Worm (Caenorhabditis elegans) whole organism, late embryonic: ENCODE results near the gene scl-11.

Source experiments
- C08G9.2 ChIP-seq: sonication (generic microtip); optimal IDR thresholded peaks from 2 replicates; lab custom pipeline; 2016; ENCODE audit warnings: mild to moderate bottlenecking, missing genetic modification characterization, moderate library complexity, missing compliant biosample characterization
- F13H6.1 ChIP-seq: sonication (generic microtip); optimal IDR thresholded peaks from 2 replicates; lab custom pipeline; 2016; ENCODE audit warnings: missing genetic modification characterization, missing compliant biosample characterization
- K02D7.2 ChIP-seq: sonication (generic microtip); optimal IDR thresholded peaks from 2 replicates; lab custom pipeline; 2017; ENCODE audit warnings: mild to moderate bottlenecking, missing genetic modification characterization, missing compliant biosample characterization
- K09A11.1 ChIP-seq: sonication (generic microtip); optimal IDR thresholded peaks from 2 replicates; lab custom pipeline; 2017; ENCODE audit warnings: antibody characterized with exemption, mild to moderate bottlenecking, missing genetic modification characterization, missing compliant biosample characterization; ENCODE audit not compliant: insufficient read depth
- T23F11.4 ChIP-seq: fragments of 200-800 bp; sonication (Bioruptor generic); optimal IDR thresholded peaks from 2 replicates; lab custom pipeline; 2018; ENCODE audit warnings: mild to moderate bottlenecking, missing genetic modification characterization, missing compliant biosample characterization
- ceh-18 ChIP-seq: sonication (generic microtip); optimal IDR thresholded peaks from 2 replicates; lab custom pipeline; 2016; ENCODE audit warnings: missing genetic modification characterization, missing compliant biosample characterization
- ceh-19 ChIP-seq: fragments of 200-800 bp; sonication (Bioruptor generic); optimal IDR thresholded peaks from 2 replicates; lab custom pipeline; 2018; ENCODE audit warnings: mild to moderate bottlenecking, missing genetic modification characterization, missing compliant biosample characterization
- ceh-22 ChIP-seq: sonication (generic microtip); optimal IDR thresholded peaks from 2 replicates; lab custom pipeline; 2017; ENCODE audit warnings: missing biosample characterization, missing genetic modification characterization
- ceh-24 ChIP-seq: sonication (generic microtip); optimal IDR thresholded peaks from 2 replicates; lab custom pipeline; 2016; ENCODE audit warnings: mild to moderate bottlenecking, missing genetic modification characterization, missing compliant biosample characterization
- ceh-34 ChIP-seq: sonication (generic microtip); optimal IDR thresholded peaks from 2 replicates; lab custom pipeline; 2016; ENCODE audit warnings: mild to moderate bottlenecking, missing genetic modification characterization, missing compliant biosample characterization
- ceh-45 ChIP-seq: fragments of 200-800 bp; sonication (Bioruptor generic); IDR thresholded peaks from 2 replicates; pipeline ENCODE4 v1.3.6; 2022; ENCODE audit warnings: missing genetic modification reagents, missing genetic modification characterization, missing compliant biosample characterization
- ceh-6 ChIP-seq: fragments of 200-800 bp; sonication (Bioruptor generic); optimal IDR thresholded peaks from 2 replicates; lab custom pipeline; 2018; ENCODE audit warnings: mild to moderate bottlenecking, missing genetic modification characterization, missing compliant biosample characterization
- ceh-9 ChIP-seq: sonication (generic microtip); optimal IDR thresholded peaks from 2 replicates; lab custom pipeline; 2016; ENCODE audit warnings: mild to moderate bottlenecking, missing genetic modification characterization, inconsistent platforms, missing compliant biosample characterization
- che-1 ChIP-seq: sonication (generic microtip); optimal IDR thresholded peaks from 2 replicates; lab custom pipeline; 2016; ENCODE audit warnings: mild to moderate bottlenecking, missing genetic modification characterization, missing compliant biosample characterization
- dmd-4 ChIP-seq: sonication (generic microtip); optimal IDR thresholded peaks from 2 replicates; lab custom pipeline; 2016; ENCODE audit warnings: borderline replicate concordance, missing genetic modification characterization, missing compliant biosample characterization
- elt-2 ChIP-seq: sonication (generic microtip); optimal IDR thresholded peaks from 2 replicates; lab custom pipeline; 2016; ENCODE audit warnings: missing genetic modification reagents, missing genetic modification characterization, missing compliant biosample characterization
- eyg-1 ChIP-seq: sonication (generic microtip); optimal IDR thresholded peaks from 2 replicates; lab custom pipeline; 2016; ENCODE audit warnings: missing genotype, missing genetic modification characterization, missing compliant biosample characterization
- fkh-10 ChIP-seq: fragments of 150-350 bp; optimal IDR thresholded peaks from 2 replicates; lab custom pipeline; 2014; ENCODE audit warnings: missing biosample characterization, missing genetic modification reagents, missing genetic modification characterization
- hlh-13 ChIP-seq: fragments of 200-800 bp; sonication (Bioruptor generic); optimal IDR thresholded peaks from 2 replicates; lab custom pipeline; 2018; ENCODE audit warnings: mild to moderate bottlenecking, missing genetic modification characterization, missing compliant biosample characterization
- hlh-30 ChIP-seq: sonication (generic microtip); optimal IDR thresholded peaks from 2 replicates; lab custom pipeline; 2017; ENCODE audit warnings: antibody characterized with exemption, missing genetic modification characterization, missing compliant biosample characterization; ENCODE audit not compliant: insufficient read depth
- hlh-8 ChIP-seq: sonication (generic microtip); optimal IDR thresholded peaks from 2 replicates; lab custom pipeline; 2016; ENCODE audit warnings: missing genotype, missing genetic modification characterization, missing compliant biosample characterization
- lin-11 ChIP-seq: fragments of 200-800 bp; sonication (Bioruptor generic); optimal IDR thresholded peaks from 2 replicates; lab custom pipeline; 2018; ENCODE audit warnings: mild to moderate bottlenecking, missing genetic modification characterization, missing compliant biosample characterization
- mec-3 ChIP-seq: sonication (generic microtip); optimal IDR thresholded peaks from 2 replicates; lab custom pipeline; 2016; ENCODE audit warnings: borderline replicate concordance, missing genetic modification characterization, missing compliant biosample characterization
- nhr-11 ChIP-seq: fragments of 150-350 bp; optimal IDR thresholded peaks from 2 replicates; lab custom pipeline; 2014; ENCODE audit warnings: missing biosample characterization, missing genetic modification characterization
- npax-4 ChIP-seq: sonication (generic microtip); optimal IDR thresholded peaks from 2 replicates; lab custom pipeline; 2016; ENCODE audit warnings: missing genetic modification characterization, missing compliant biosample characterization
- pag-3 ChIP-seq: sonication (generic microtip); optimal IDR thresholded peaks from 2 replicates; lab custom pipeline; 2016; ENCODE audit warnings: missing compliant biosample characterization, missing genetic modification characterization, borderline replicate concordance
- pat-9 ChIP-seq: fragments of 200-800 bp; sonication (Bioruptor generic); optimal IDR thresholded peaks from 2 replicates; lab custom pipeline; 2018; ENCODE audit warnings: mild to moderate bottlenecking, missing genetic modification characterization, moderate library complexity, missing compliant biosample characterization
- pax-1 ChIP-seq: fragments of 150-350 bp; optimal IDR thresholded peaks from 2 replicates; lab custom pipeline; 2014; ENCODE audit warnings: missing biosample characterization, missing genetic modification characterization
- pha-2 ChIP-seq: sonication (generic microtip); optimal IDR thresholded peaks from 2 replicates; lab custom pipeline; 2017; ENCODE audit warnings: mild to moderate bottlenecking, missing genetic modification characterization, missing compliant biosample characterization
- pha-4 ChIP-seq: fragments of 150-350 bp; optimal IDR thresholded peaks from 2 replicates; lab custom pipeline; 2018; ENCODE audit warnings: missing biosample characterization, missing genetic modification reagents, missing genetic modification characterization
- pqm-1 ChIP-seq: sonication (generic microtip); optimal IDR thresholded peaks from 2 replicates; lab custom pipeline; 2016; ENCODE audit warnings: missing genetic modification characterization, missing compliant biosample characterization
- rnt-1 ChIP-seq: sonication (generic microtip); optimal IDR thresholded peaks from 2 replicates; lab custom pipeline; 2016; ENCODE audit warnings: missing genetic modification characterization, missing compliant biosample characterization
- sox-2 ChIP-seq: fragments of 200-800 bp; sonication (Bioruptor generic); IDR thresholded peaks from 2 replicates; pipeline ENCODE4 v1.3.6; 2022; ENCODE audit warnings: missing genetic modification reagents, missing genetic modification characterization, missing compliant biosample characterization
- sox-4 ChIP-seq: sonication (generic microtip); optimal IDR thresholded peaks from 2 replicates; lab custom pipeline; 2017; ENCODE audit warnings: mild to moderate bottlenecking, missing genetic modification characterization, inconsistent platforms, missing compliant biosample characterization
- unc-3 ChIP-seq, 2 experiments: fragments of 200-800 bp in 1 of 2; sonication (Bioruptor generic) in 1 of 2; sonication (generic microtip) in 1 of 2; conservative IDR thresholded peaks in 1 of 2; optimal IDR thresholded peaks in 1 of 2; 2 replicates each; pipeline versions ENCODE4 v1.3.6 to Lab custom; 2016 to 2022; ENCODE audit warnings: missing compliant biosample characterization in 2 of 2, missing genetic modification characterization in 2 of 2, missing genetic modification reagents in 1 of 2
- unc-42 ChIP-seq: sonication (generic microtip); optimal IDR thresholded peaks from 2 replicates; lab custom pipeline; 2016; ENCODE audit warnings: missing genotype, missing genetic modification characterization, missing compliant biosample characterization
- unc-55 ChIP-seq: sonication (generic microtip); optimal IDR thresholded peaks from 2 replicates; lab custom pipeline; 2017; ENCODE audit warnings: missing biosample characterization, missing genetic modification reagents, missing genetic modification characterization
- ztf-16 ChIP-seq: sonication (generic microtip); optimal IDR thresholded peaks from 2 replicates; lab custom pipeline; 2017; ENCODE audit warnings: missing genetic modification characterization, missing compliant biosample characterization

The scl-11 gene

DNA sequence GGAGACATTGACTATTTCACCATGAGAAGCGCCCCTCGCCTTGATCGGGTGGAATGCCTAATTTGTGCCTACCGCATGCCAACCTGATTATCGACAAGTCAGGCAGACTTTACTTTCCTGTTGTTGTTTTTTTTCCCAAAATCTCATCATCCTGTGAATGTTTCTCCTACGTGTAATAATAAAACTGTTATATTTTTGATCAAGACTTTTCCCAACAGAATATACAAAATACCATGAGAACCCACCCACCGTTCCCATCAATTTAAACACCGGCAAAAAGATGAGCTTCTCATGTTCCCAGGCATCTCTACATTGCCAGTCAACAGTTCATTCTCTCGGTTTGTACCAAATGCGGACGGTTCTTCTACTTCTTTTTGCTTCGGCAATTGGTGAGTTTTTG, 4.3 kb upstream of the scl-11 start, which contains the start of gene scl-9:
scl-9 (plus strand) TSS at position 301 of the 400 bp plus-strand sequence.
- TF ChIP-seq K02D7.2 (no peak), pqm-1 (tag; lab: Kevin White, UChicago) (no peak), C08G9.2 (tag; lab: Kevin White, UChicago) (no peak), hlh-30 (tag; lab: Kevin White, UChicago) (no peak), T23F11.4 (no peak), ceh-45 (GFP tag; lab: Robert Waterston, UW) (no peak), pha-4 (no peak), rnt-1 (tag; lab: Kevin White, UChicago) (no peak), ceh-22 (tag; lab: Kevin White, UChicago) (no peak), unc-3 (GFP tag; conservative IDR thresholded peaks at IDR 0.05; lab: Robert Waterston, UW) (no peak), unc-3 (tag; optimal IDR thresholded peaks at IDR 0.05; lab: Kevin White, UChicago) (no peak), ceh-34 (tag; lab: Kevin White, UChicago) (no peak), elt-2 (tag; lab: Kevin White, UChicago) (no peak)

DNA sequence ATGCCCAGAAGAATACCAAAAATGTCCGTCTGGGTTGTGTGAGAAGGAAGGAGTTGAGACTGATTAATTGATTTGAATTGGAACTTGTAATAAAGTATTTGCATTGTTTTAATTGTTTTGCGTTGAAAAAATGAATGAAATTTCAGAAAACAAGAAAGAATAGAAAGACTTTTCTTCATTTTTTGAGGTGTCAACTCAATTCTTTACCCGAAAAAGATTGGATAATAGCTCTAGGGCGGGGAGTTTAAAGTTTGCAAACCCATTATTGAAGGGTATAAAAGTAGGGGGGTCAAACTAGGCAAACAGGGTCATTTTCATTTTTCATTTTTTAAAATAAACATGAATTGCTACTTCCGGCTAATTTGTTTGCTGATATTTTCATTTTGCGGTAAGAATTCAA, 3.0 kb upstream of the scl-11 start, which contains the start of gene scl-10:
scl-10 (plus strand) TSS at position 301 of the 400 bp plus-strand sequence.
- no peak for TF ChIP-seq npax-4 (tag; lab: Kevin White, UChicago)
- no peak for TF ChIP-seq T23F11.4
- no peak for TF ChIP-seq fkh-10 (GFP tag; lab: Kevin White, UChicago)
- no peak for TF ChIP-seq hlh-13 (GFP tag; lab: Kevin White, UChicago)
- TF ChIP-seq unc-42 (tag; lab: Kevin White, UChicago) = no peak

DNA sequence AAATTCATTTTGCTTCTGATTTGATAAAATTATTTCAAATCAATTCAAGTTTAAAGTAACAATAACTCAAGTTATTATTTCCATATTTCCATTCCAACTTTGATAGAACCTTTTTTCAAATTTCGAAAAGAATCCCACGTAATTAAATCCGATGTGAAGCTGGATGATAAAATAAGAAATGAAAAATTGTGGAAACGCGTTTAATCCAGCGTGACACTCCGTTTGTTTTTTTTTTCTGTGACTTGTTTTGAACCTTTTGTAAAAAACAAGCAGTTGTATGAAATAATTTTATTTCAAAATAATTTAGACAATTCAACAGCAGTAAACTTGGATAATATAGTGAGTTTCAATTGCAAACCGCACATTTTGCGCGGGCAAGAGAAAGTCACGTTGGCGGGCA, 1.4 kb downstream of the scl-11 start, which contains the start of gene F49E11.7:
F49E11.7 (plus strand) TSS at position 301 of the 400 bp plus-strand sequence.
- no peak for TF ChIP-seq F13H6.1 (tag; lab: Kevin White, UChicago)
- TF ChIP-seq K09A11.1 = no peak
- TF ChIP-seq sox-2 = no peak
- TF ChIP-seq pag-3 = no peak

DNA sequence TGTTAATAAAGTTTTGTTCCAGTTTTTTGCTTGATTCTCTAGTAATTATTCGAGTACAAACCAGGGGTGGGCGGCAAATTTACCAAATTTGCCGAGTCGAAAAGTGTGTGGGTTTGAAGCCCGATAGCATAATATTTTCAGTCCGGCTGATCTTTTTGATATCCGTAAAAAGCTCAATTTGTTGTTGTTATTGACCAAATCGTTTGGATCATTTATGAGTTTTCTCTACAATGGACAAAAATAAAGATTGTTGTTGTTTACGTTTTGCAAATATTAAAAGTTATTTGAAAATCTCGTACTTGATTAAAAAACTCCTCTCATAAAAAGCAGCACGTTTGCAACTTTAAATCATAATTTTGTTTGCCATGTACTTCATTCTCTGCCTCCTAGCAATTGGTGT, 4.9 kb downstream of the scl-11 start, which contains the start of gene scl-1:
scl-1 (plus strand) TSS at position 301 of the 400 bp plus-strand sequence.
- no peak for TF ChIP-seq ceh-18 (tag; lab: Kevin White, UChicago)
- no peak for TF ChIP-seq eyg-1 (tag; lab: Kevin White, UChicago)
- no peak for TF ChIP-seq ceh-24
- TF ChIP-seq K09A11.1 = no peak
- TF ChIP-seq ceh-9 (tag; lab: Kevin White, UChicago) = no peak
- TF ChIP-seq ceh-6 = no peak
- TF ChIP-seq hlh-8 (tag; lab: Kevin White, UChicago) = no peak
- no peak for TF ChIP-seq ceh-34 (tag; lab: Kevin White, UChicago)
- TF ChIP-seq dmd-4 (tag; lab: Kevin White, UChicago) = no peak
- TF ChIP-seq che-1 = no peak
- no peak for TF ChIP-seq elt-2 (tag; lab: Kevin White, UChicago)

DNA sequence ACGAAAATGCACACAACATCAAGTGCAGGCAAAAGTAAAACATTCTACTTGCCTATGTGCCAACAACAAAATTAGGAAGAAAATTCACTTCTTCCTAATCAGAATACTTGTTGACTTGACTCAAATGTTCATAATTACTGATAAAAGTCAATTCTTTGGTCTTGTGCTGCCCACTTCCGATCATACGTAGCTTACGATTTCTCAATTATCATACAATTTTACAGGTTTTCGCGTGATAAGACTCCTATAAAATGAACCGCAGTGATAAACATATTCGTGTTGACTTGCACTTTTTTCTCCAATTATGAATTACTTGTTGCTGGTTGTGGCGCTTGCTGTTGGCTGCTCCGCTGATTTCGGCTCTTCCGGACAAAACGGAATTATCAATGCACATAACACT, 6.2 kb downstream of the scl-11 start, which contains the start of gene scl-2:
scl-2 (plus strand) TSS at position 293 of the 400 bp plus-strand sequence.
- no peak for TF ChIP-seq pha-2
- TF ChIP-seq pax-1 = no peak
- TF ChIP-seq nhr-11 (tag; lab: Kevin White, UChicago) = no peak
- TF ChIP-seq sox-4 (tag; lab: Kevin White, UChicago) = no peak
- TF ChIP-seq K09A11.1 = no peak
- TF ChIP-seq ceh-6 = no peak
- TF ChIP-seq ceh-19 = no peak
- TF ChIP-seq eyg-1 (tag; lab: Kevin White, UChicago) = no peak
- TF ChIP-seq unc-42 (tag; lab: Kevin White, UChicago) = no peak
- TF ChIP-seq ceh-9 (tag; lab: Kevin White, UChicago) = no peak
- TF ChIP-seq unc-55 (GFP tag; lab: Kevin White, UChicago) = no peak
- TF ChIP-seq mec-3 (tag; lab: Kevin White, UChicago) = no peak
- no peak for TF ChIP-seq unc-3 (GFP tag; conservative IDR thresholded peaks at IDR 0.05; lab: Robert Waterston, UW)
- no peak for TF ChIP-seq unc-3 (tag; optimal IDR thresholded peaks at IDR 0.05; lab: Kevin White, UChicago)
- TF ChIP-seq pag-3 = no peak
- TF ChIP-seq ztf-16 (tag; lab: Kevin White, UChicago) = no peak
- TF ChIP-seq hlh-13 (GFP tag; lab: Kevin White, UChicago) = no peak
- no peak for TF ChIP-seq ceh-34 (tag; lab: Kevin White, UChicago)
- no peak for TF ChIP-seq lin-11 (tag; lab: Kevin White, UChicago)
- TF ChIP-seq pat-9 (tag; lab: Kevin White, UChicago) = no peak
